Worm (Caenorhabditis elegans) whole organism, late embryonic: ENCODE data around the gene M04B2.4.

Source experiments
- C08G9.2 ChIP-seq: sonication (generic microtip); optimal IDR thresholded peaks from 2 replicates; lab custom pipeline; 2016; ENCODE audit warnings: mild to moderate bottlenecking, missing genetic modification characterization, moderate library complexity, missing compliant biosample characterization
- ama-1 ChIP-seq: fragments of 150-350 bp; optimal IDR thresholded peaks from 2 replicates; lab custom pipeline; 2014
- ceh-19 ChIP-seq: fragments of 200-800 bp; sonication (Bioruptor generic); optimal IDR thresholded peaks from 2 replicates; lab custom pipeline; 2018; ENCODE audit warnings: mild to moderate bottlenecking, missing genetic modification characterization, missing compliant biosample characterization
- elt-2 ChIP-seq: sonication (generic microtip); optimal IDR thresholded peaks from 2 replicates; lab custom pipeline; 2016; ENCODE audit warnings: missing genetic modification reagents, missing genetic modification characterization, missing compliant biosample characterization
- fax-1 ChIP-seq: sonication (generic microtip); optimal IDR thresholded peaks from 2 replicates; lab custom pipeline; 2016; ENCODE audit warnings: missing genotype, missing genetic modification characterization, missing compliant biosample characterization
- fkh-10 ChIP-seq: fragments of 150-350 bp; optimal IDR thresholded peaks from 2 replicates; lab custom pipeline; 2014; ENCODE audit warnings: missing biosample characterization, missing genetic modification reagents, missing genetic modification characterization
- gmeb-2 ChIP-seq: sonication (generic microtip); optimal IDR thresholded peaks from 2 replicates; lab custom pipeline; 2016; ENCODE audit warnings: missing genetic modification characterization, inconsistent platforms, missing compliant biosample characterization
- lin-11 ChIP-seq: fragments of 200-800 bp; sonication (Bioruptor generic); optimal IDR thresholded peaks from 2 replicates; lab custom pipeline; 2018; ENCODE audit warnings: mild to moderate bottlenecking, missing genetic modification characterization, missing compliant biosample characterization
- madf-2 ChIP-seq: sonication (generic microtip); optimal IDR thresholded peaks from 2 replicates; lab custom pipeline; 2017; ENCODE audit warnings: missing genetic modification characterization, missing compliant biosample characterization
- nfya-1 ChIP-seq: sonication (generic microtip); optimal IDR thresholded peaks from 2 replicates; lab custom pipeline; 2017; ENCODE audit warnings: missing genetic modification characterization, mild to moderate bottlenecking, missing compliant biosample characterization, antibody characterized with exemption, moderate library complexity
- pha-4 ChIP-seq: fragments of 150-350 bp; optimal IDR thresholded peaks from 2 replicates; lab custom pipeline; 2018; ENCODE audit warnings: missing biosample characterization, missing genetic modification reagents, missing genetic modification characterization
- sox-4 ChIP-seq: sonication (generic microtip); optimal IDR thresholded peaks from 2 replicates; lab custom pipeline; 2017; ENCODE audit warnings: mild to moderate bottlenecking, missing genetic modification characterization, inconsistent platforms, missing compliant biosample characterization
- unc-86 ChIP-seq: sonication (generic microtip); optimal IDR thresholded peaks from 2 replicates; lab custom pipeline; 2016; ENCODE audit warnings: missing genetic modification characterization, missing compliant biosample characterization

- TF ChIP-seq fkh-10 (GFP tag; lab: Kevin White, UChicago) (no peak), gmeb-2 (tag; lab: Kevin White, UChicago) (no peak), lin-11 (tag; lab: Kevin White, UChicago) (no peak), nfya-1 (no peak), pha-4 (tag; lab: Kevin White, UChicago) (no peak), ceh-19 (GFP tag; lab: Kevin White, UChicago) (no peak), fax-1 (tag; lab: Kevin White, UChicago) (no peak), C08G9.2 (tag; lab: Kevin White, UChicago) (no peak), ama-1 (no peak), unc-86 (no peak), elt-2 (tag; lab: Kevin White, UChicago) (no peak), sox-4 (tag; lab: Kevin White, UChicago) (no peak), madf-2 (tag; lab: Kevin White, UChicago) (no peak)
Measured at ce11 chrIV:11561677-11562076, 40.8 kb upstream of the M04B2.4 start, which contains the start of gene F12F6.7.
